Worm (Caenorhabditis elegans) whole organism, young adult: Measurements from ENCODE around the gene srj-50.

Experiments
- F22D6.2 ChIP-seq: sonication (generic microtip); optimal IDR thresholded peaks from 2 replicates; lab custom pipeline; 2016; ENCODE audit warnings: mild to moderate bottlenecking, missing genetic modification characterization, missing compliant biosample characterization
- F37B4.10 ChIP-seq: fragments of 200-800 bp; sonication (Bioruptor generic); IDR thresholded peaks from 2 replicates; pipeline ENCODE4 v1.3.6; 2022; ENCODE audit warnings: missing genetic modification characterization, missing compliant biosample characterization
- F52B5.7 ChIP-seq: sonication (generic microtip); optimal IDR thresholded peaks from 2 replicates; lab custom pipeline; 2016; ENCODE audit warnings: mild to moderate bottlenecking, missing genetic modification characterization, missing compliant biosample characterization
- F57A8.1 ChIP-seq: fragments of 200-800 bp; sonication (Bioruptor generic); optimal IDR thresholded peaks from 2 replicates; lab custom pipeline; 2018; ENCODE audit warnings: mild to moderate bottlenecking, missing genetic modification characterization, moderate library complexity, missing compliant biosample characterization
- T26A5.8 ChIP-seq: sonication (generic microtip); optimal IDR thresholded peaks from 2 replicates; lab custom pipeline; 2016; ENCODE audit warnings: missing genetic modification characterization, missing compliant biosample characterization
- ZK185.1 ChIP-seq: sonication (generic microtip); optimal IDR thresholded peaks from 2 replicates; lab custom pipeline; 2016; ENCODE audit warnings: mild to moderate bottlenecking, missing genetic modification characterization, missing compliant biosample characterization; ENCODE audit not compliant: poor library complexity, severe bottlenecking
- ama-1 ChIP-seq, 3 experiments: fragments of 150-350 bp in 1 of 3; sonication (generic microtip) in 2 of 3; optimal IDR thresholded peaks; 2 replicates each; lab custom pipeline; 2014 to 2018; ENCODE audit warnings: missing biosample characterization in 2 of 3, missing genetic modification characterization in 2 of 3, missing genetic modification reagents in 2 of 3
- attf-3 ChIP-seq: fragments of 200-800 bp; sonication (Bioruptor generic); conservative IDR thresholded peaks from 2 replicates; pipeline ENCODE4 v1.3.6; 2022; ENCODE audit warnings: missing genetic modification reagents, missing genetic modification characterization, missing compliant biosample characterization
- attf-5 ChIP-seq: fragments of 200-800 bp; sonication (Bioruptor generic); optimal IDR thresholded peaks from 2 replicates; lab custom pipeline; 2018; ENCODE audit warnings: mild to moderate bottlenecking, missing genetic modification characterization, missing compliant biosample characterization
- attf-6 ChIP-seq: fragments of 200-800 bp; sonication (Bioruptor generic); IDR thresholded peaks from 2 replicates; pipeline ENCODE4 v1.3.6; 2022; ENCODE audit warnings: missing genetic modification reagents, missing genetic modification characterization, missing compliant biosample characterization
- cebp-1 ChIP-seq, 2 experiments: fragments of 200-800 bp in 1 of 2; sonication (Bioruptor generic) in 1 of 2; sonication (generic microtip) in 1 of 2; IDR thresholded peaks in 1 of 2; optimal IDR thresholded peaks in 1 of 2; 2 replicates each; pipeline versions ENCODE4 v1.3.6 to Lab custom; 2017 to 2022; ENCODE audit warnings: missing compliant biosample characterization in 2 of 2, missing genetic modification characterization in 2 of 2, mild to moderate bottlenecking in 1 of 2, missing genetic modification reagents in 1 of 2, moderate library complexity in 1 of 2
- dpl-1 ChIP-seq: fragments of 150-350 bp; optimal IDR thresholded peaks from 2 replicates; lab custom pipeline; 2014; ENCODE audit warnings: missing biosample characterization, missing genetic modification reagents, missing genetic modification characterization
- egl-18 ChIP-seq: fragments of 200-800 bp; sonication (Bioruptor generic); IDR thresholded peaks from 2 replicates; pipeline ENCODE4 v1.3.6; 2022; ENCODE audit warnings: missing genetic modification reagents, missing genetic modification characterization, missing compliant biosample characterization
- egrh-3 ChIP-seq: fragments of 200-800 bp; sonication (Bioruptor generic); IDR thresholded peaks from 2 replicates; pipeline ENCODE4 v1.3.6; 2022; ENCODE audit warnings: missing genetic modification reagents, missing genetic modification characterization, missing compliant biosample characterization
- hlh-12 ChIP-seq: sonication (generic microtip); optimal IDR thresholded peaks from 2 replicates; lab custom pipeline; 2016; ENCODE audit warnings: missing genetic modification characterization, missing compliant biosample characterization
- hlh-26 ChIP-seq: fragments of 200-800 bp; sonication (Bioruptor generic); conservative IDR thresholded peaks from 2 replicates; pipeline ENCODE4 v1.3.6; 2022; ENCODE audit warnings: missing genetic modification reagents, missing genetic modification characterization, missing compliant biosample characterization
- madf-3 ChIP-seq: fragments of 200-800 bp; sonication (Bioruptor generic); IDR thresholded peaks from 2 replicates; pipeline ENCODE4 v1.3.6; 2022; ENCODE audit warnings: missing genetic modification reagents, missing genetic modification characterization, missing compliant biosample characterization
- madf-8 ChIP-seq: fragments of 200-800 bp; sonication (Bioruptor generic); conservative IDR thresholded peaks from 2 replicates; pipeline ENCODE4 v1.3.6; 2022; ENCODE audit warnings: missing genetic modification reagents, missing genetic modification characterization, missing compliant biosample characterization
- nfya-1 ChIP-seq: sonication (generic microtip); optimal IDR thresholded peaks from 2 replicates; lab custom pipeline; 2017; ENCODE audit warnings: antibody characterized with exemption, missing compliant biosample characterization, missing genetic modification characterization, borderline replicate concordance; ENCODE audit not compliant: insufficient read depth
- nhr-80 ChIP-seq: sonication (generic microtip); optimal IDR thresholded peaks from 2 replicates; lab custom pipeline; 2016; ENCODE audit warnings: missing genetic modification characterization, missing compliant biosample characterization
- pha-4 ChIP-seq: fragments of 150-350 bp; sonication (generic microtip); optimal IDR thresholded peaks from 2 replicates; lab custom pipeline; 2014; ENCODE audit warnings: missing biosample characterization, missing genetic modification reagents, missing genetic modification characterization
- sea-2 ChIP-seq: fragments of 200-800 bp; sonication (Bioruptor generic); IDR thresholded peaks from 2 replicates; pipeline ENCODE4 v1.3.6; 2022; ENCODE audit warnings: missing genetic modification characterization, missing compliant biosample characterization
- sptf-2 ChIP-seq: fragments of 200-800 bp; sonication (Bioruptor generic); optimal IDR thresholded peaks from 2 replicates; lab custom pipeline; 2018; ENCODE audit warnings: mild to moderate bottlenecking, missing genetic modification characterization, missing compliant biosample characterization
- tbx-9 ChIP-seq: sonication (generic microtip); optimal IDR thresholded peaks from 2 replicates; lab custom pipeline; 2016; ENCODE audit warnings: borderline replicate concordance, missing genetic modification characterization, inconsistent platforms, missing compliant biosample characterization
- unc-62 ChIP-seq: fragments of 150-350 bp; optimal IDR thresholded peaks from 2 replicates; lab custom pipeline; 2014; ENCODE audit warnings: missing biosample characterization, missing genetic modification reagents, missing genetic modification characterization
- ztf-22 ChIP-seq: fragments of 200-800 bp; sonication (Bioruptor generic); optimal IDR thresholded peaks from 2 replicates; lab custom pipeline; 2018; ENCODE audit warnings: mild to moderate bottlenecking, missing genetic modification characterization, moderate library complexity, missing compliant biosample characterization
- ztf-28 ChIP-seq: fragments of 200-800 bp; sonication (Bioruptor generic); IDR thresholded peaks from 2 replicates; pipeline ENCODE4 v1.3.6; 2022; ENCODE audit warnings: missing genetic modification reagents, missing genetic modification characterization, missing compliant biosample characterization

srj-50 gene

ce11 chrV:2876188-2876831 lies 43.5 kb downstream of the srj-50 start:
- TF ChIP-seq madf-8 (GFP tag; lab: Robert Waterston, UW) (no peak), nfya-1 (tag; lab: Kevin White, UChicago) (no peak), F37B4.10 (GFP tag; lab: Robert Waterston, UW) (peak; percentile 95; the same call in 1 of the 2 replicates), F52B5.7 (tag; lab: Kevin White, UChicago) (peak; percentile 0)
- TF ChIP-seq, all 124 proteins: peak for 2

- no peak for TF ChIP-seq sptf-2 (GFP tag; lab: Kevin White, UChicago)
- TF ChIP-seq, all 124 proteins: peak for 0
Measured at ce11 chrV:2877509-2877908, 44.7 kb downstream of the srj-50 start, which contains the start of gene F37B4.10. Gene F37B4.10, minus strand, starts transcription at chrV:2877609.

ce11 chrV:2879801-2880200 lies 47.0 kb downstream of the srj-50 start, which contains the start of gene str-39:
Gene str-39, minus strand, starts transcription at chrV:2879901.
- TF ChIP-seq ztf-22 (GFP tag; lab: Kevin White, UChicago) (no peak), ZK185.1 (tag; lab: Kevin White, UChicago) (no peak), unc-62 (no peak), ama-1 (optimal IDR thresholded peaks at IDR 0.05; lab: Kevin White, UChicago) (no peak), ama-1 (GFP tag; optimal IDR thresholded peaks at IDR 0.05; lab: Kevin White, UChicago) (no peak)

ce11 chrV:2880356-2880755 lies 47.6 kb downstream of the srj-50 start:
- TF ChIP-seq sea-2 (no peak), cebp-1 (GFP tag; IDR thresholded peaks at IDR 0.05; lab: Robert Waterston, UW) (no peak), cebp-1 (tag; optimal IDR thresholded peaks at IDR 0.05; lab: Kevin White, UChicago) (no peak), attf-6 (GFP tag; lab: Robert Waterston, UW) (no peak), nhr-80 (peak; percentile 45), egrh-3 (GFP tag; lab: Robert Waterston, UW) (no peak)

- TF ChIP-seq T26A5.8 (no peak), ztf-28 (GFP tag; lab: Robert Waterston, UW) (no peak), sea-2 (no peak), nhr-80 (no peak), egl-18 (no peak), attf-3 (GFP tag; lab: Robert Waterston, UW) (no peak), madf-8 (GFP tag; lab: Robert Waterston, UW) (no peak), hlh-26 (no peak)
Measured at ce11 chrV:2881016-2881415, 48.2 kb downstream of the srj-50 start, which contains the start of gene ifc-1. Gene ifc-1, plus strand, starts transcription at chrV:2881393.

- TF ChIP-seq hlh-12 (tag; lab: Kevin White, UChicago) (no peak), pha-4 (tag; lab: Kevin White, UChicago) (peak; percentile 34), nhr-80 (peak; percentile 23), F22D6.2 (tag; lab: Kevin White, UChicago) (no peak), F57A8.1 (GFP tag; lab: Kevin White, UChicago) (no peak)
Measured at ce11 chrV:2881565-2881964, 48.8 kb downstream of the srj-50 start.

- TF ChIP-seq madf-3 (0 out of 2 replicates have a peak, but pooled peaks have one; percentile 41), attf-5 (GFP tag; lab: Kevin White, UChicago) (no peak), F37B4.10 (GFP tag; lab: Robert Waterston, UW) (peak; percentile 96; the same call in 1 of the 2 replicates), tbx-9 (no peak), dpl-1 (GFP tag; lab: Kevin White, UChicago) (no peak)
Measured at ce11 chrV:2883097-2883496, 50.3 kb downstream of the srj-50 start.
